Worm (Caenorhabditis elegans) whole organism, L4 larva: ENCODE results near the gene fbxb-85.

Source experiments
- D1046.2 ChIP-seq: fragments of 200-800 bp; sonication (Bioruptor generic); IDR thresholded peaks from 2 replicates; pipeline ENCODE4 v1.3.6; 2022; ENCODE audit warnings: missing genetic modification characterization, missing compliant biosample characterization
- F10B5.3 ChIP-seq: sonication (generic microtip); optimal IDR thresholded peaks from 2 replicates; lab custom pipeline; 2016; ENCODE audit warnings: mild to moderate bottlenecking, missing genetic modification characterization, missing compliant biosample characterization
- F37D6.2 ChIP-seq: sonication (generic microtip); optimal IDR thresholded peaks from 2 replicates; lab custom pipeline; 2016; ENCODE audit warnings: mild to moderate bottlenecking, missing genetic modification characterization, missing compliant biosample characterization
- F49E8.2 ChIP-seq: sonication (generic microtip); optimal IDR thresholded peaks from 2 replicates; lab custom pipeline; 2016; ENCODE audit warnings: missing compliant biosample characterization, mild to moderate bottlenecking, missing genetic modification characterization, borderline replicate concordance
- T20F7.1 ChIP-seq: fragments of 200-800 bp; sonication (Bioruptor generic); optimal IDR thresholded peaks from 2 replicates; lab custom pipeline; 2018; ENCODE audit warnings: mild to moderate bottlenecking, missing genetic modification characterization, missing compliant biosample characterization
- T26A8.4 ChIP-seq: fragments of 200-800 bp; sonication (Bioruptor generic); IDR thresholded peaks from 2 replicates; pipeline ENCODE4 v1.3.6; 2022; ENCODE audit warnings: missing genetic modification characterization, missing compliant biosample characterization
- Y5F2A.4 ChIP-seq: fragments of 200-800 bp; sonication (Bioruptor generic); optimal IDR thresholded peaks from 2 replicates; lab custom pipeline; 2018; ENCODE audit warnings: mild to moderate bottlenecking, missing genetic modification characterization, missing compliant biosample characterization
- ZK337.2 ChIP-seq: fragments of 200-800 bp; sonication (Bioruptor generic); IDR thresholded peaks from 2 replicates; pipeline ENCODE4 v1.3.6; 2022; ENCODE audit warnings: missing genetic modification reagents, missing genetic modification characterization, missing compliant biosample characterization
- aha-1 ChIP-seq: fragments of 150-350 bp; peaks from one replicate; lab custom pipeline; 2014; ENCODE audit warnings: missing biosample characterization, missing genetic modification characterization
- arid-1 ChIP-seq: fragments of 200-800 bp; sonication (Bioruptor generic); conservative IDR thresholded peaks from 2 replicates; pipeline ENCODE4 v1.3.6; 2022; ENCODE audit warnings: missing genetic modification reagents, missing genetic modification characterization, missing compliant biosample characterization
- ceh-20 ChIP-seq: fragments of 200-800 bp; sonication (Bioruptor generic); IDR thresholded peaks from 2 replicates; pipeline ENCODE4 v1.3.6; 2022; ENCODE audit warnings: missing genetic modification reagents, missing genetic modification characterization, missing compliant biosample characterization
- ceh-82 ChIP-seq: sonication (generic microtip); optimal IDR thresholded peaks from 2 replicates; lab custom pipeline; 2017; ENCODE audit warnings: missing biosample characterization, missing genetic modification characterization
- cey-2 ChIP-seq: sonication (generic microtip); optimal IDR thresholded peaks from 3 replicates; lab custom pipeline; 2017; ENCODE audit warnings: missing genetic modification characterization, mild to moderate bottlenecking, missing compliant biosample characterization, antibody characterized with exemption, borderline replicate concordance; ENCODE audit not compliant: insufficient read depth
- ctbp-1 ChIP-seq: fragments of 200-800 bp; sonication (Bioruptor generic); IDR thresholded peaks from 2 replicates; pipeline ENCODE4 v1.3.6; 2022; ENCODE audit warnings: missing genetic modification reagents, missing genetic modification characterization, missing compliant biosample characterization
- daf-12 ChIP-seq: fragments of 150-350 bp; optimal IDR thresholded peaks from 2 replicates; lab custom pipeline; 2014; ENCODE audit warnings: missing biosample characterization, missing genetic modification reagents, missing genetic modification characterization
- daf-8 ChIP-seq: fragments of 200-800 bp; sonication (Bioruptor generic); IDR thresholded peaks from 2 replicates; pipeline ENCODE4 v1.3.6; 2022; ENCODE audit warnings: missing genetic modification characterization, missing compliant biosample characterization
- dmd-8 ChIP-seq: fragments of 200-800 bp; sonication (Bioruptor generic); IDR thresholded peaks from 2 replicates; pipeline ENCODE4 v1.3.6; 2022; ENCODE audit warnings: missing genetic modification characterization, missing compliant biosample characterization
- dmd-9 ChIP-seq: fragments of 200-800 bp; sonication (Bioruptor generic); IDR thresholded peaks from 2 replicates; pipeline ENCODE4 v1.3.6; 2022; ENCODE audit warnings: missing genetic modification reagents, missing genetic modification characterization, missing compliant biosample characterization
- gei-8 ChIP-seq: fragments of 200-800 bp; sonication (Bioruptor generic); optimal IDR thresholded peaks from 2 replicates; lab custom pipeline; 2018; ENCODE audit warnings: mild to moderate bottlenecking, missing genetic modification characterization, missing compliant biosample characterization
- hif-1 ChIP-seq, 2 experiments: sonication (generic microtip); optimal IDR thresholded peaks; 2 replicates each; lab custom pipeline; 2016 to 2017; ENCODE audit warnings: missing compliant biosample characterization in 2 of 2, missing genetic modification characterization in 2 of 2, missing genetic modification reagents in 2 of 2, missing genotype in 2 of 2, mild to moderate bottlenecking in 1 of 2
- lin-1 ChIP-seq: fragments of 200-800 bp; sonication (Bioruptor generic); IDR thresholded peaks from 2 replicates; pipeline ENCODE4 v1.3.6; 2022; ENCODE audit warnings: missing genetic modification reagents, missing genetic modification characterization, missing compliant biosample characterization
- lin-13 ChIP-seq: fragments of 150-350 bp; optimal IDR thresholded peaks from 2 replicates; lab custom pipeline; 2014; ENCODE audit warnings: missing biosample characterization, missing genetic modification reagents, missing genetic modification characterization
- lin-15B ChIP-seq: fragments of 150-350 bp; sonication (generic microtip); optimal IDR thresholded peaks from 3 replicates; lab custom pipeline; 2014; ENCODE audit warnings: missing biosample characterization, missing genetic modification characterization
- lin-29 ChIP-seq: fragments of 200-800 bp; sonication (Bioruptor generic); IDR thresholded peaks from 2 replicates; pipeline ENCODE4 v1.3.6; 2022; ENCODE audit warnings: missing genetic modification reagents, missing genetic modification characterization, missing compliant biosample characterization
- lin-39 ChIP-seq: fragments of 150-350 bp; optimal IDR thresholded peaks from 2 replicates; lab custom pipeline; 2014; ENCODE audit warnings: missing biosample characterization, missing genetic modification reagents, missing genetic modification characterization
- lir-3 ChIP-seq: sonication (generic microtip); optimal IDR thresholded peaks from 2 replicates; lab custom pipeline; 2016; ENCODE audit warnings: mild to moderate bottlenecking, missing genetic modification characterization, missing compliant biosample characterization
- madf-5 ChIP-seq, 2 experiments: fragments of 200-800 bp; sonication (Bioruptor generic); IDR thresholded peaks; 2 replicates each; pipeline ENCODE4 v1.3.6; 2022; ENCODE audit warnings: missing compliant biosample characterization in 2 of 2, missing genetic modification characterization in 2 of 2
- madf-9 ChIP-seq: fragments of 200-800 bp; sonication (Bioruptor generic); conservative IDR thresholded peaks from 2 replicates; pipeline ENCODE4 v1.3.6; 2022; ENCODE audit warnings: missing genetic modification reagents, missing genetic modification characterization, missing compliant biosample characterization
- mdt-29 ChIP-seq: fragments of 200-800 bp; sonication (Bioruptor generic); IDR thresholded peaks from 2 replicates; pipeline ENCODE4 v1.3.6; 2022; ENCODE audit warnings: missing genetic modification reagents, missing genetic modification characterization, missing compliant biosample characterization
- mes-2 ChIP-seq: sonication (generic microtip); optimal IDR thresholded peaks from 2 replicates; lab custom pipeline; 2016; ENCODE audit warnings: missing genotype, mild to moderate bottlenecking, missing genetic modification characterization, missing compliant biosample characterization; ENCODE audit not compliant: poor library complexity, severe bottlenecking
- mxl-2 ChIP-seq: fragments of 200-800 bp; sonication (Bioruptor generic); conservative IDR thresholded peaks from 2 replicates; pipeline ENCODE4 v1.3.6; 2022; ENCODE audit warnings: missing genetic modification reagents, missing genetic modification characterization, missing compliant biosample characterization
- mxl-3 ChIP-seq: fragments of 200-800 bp; sonication (Bioruptor generic); optimal IDR thresholded peaks from 2 replicates; lab custom pipeline; 2018; ENCODE audit warnings: mild to moderate bottlenecking, missing genetic modification characterization, missing compliant biosample characterization
- nhr-11 ChIP-seq: fragments of 150-350 bp; optimal IDR thresholded peaks from 2 replicates; lab custom pipeline; 2014; ENCODE audit warnings: missing biosample characterization, missing genetic modification characterization
- nhr-111 ChIP-seq: fragments of 200-800 bp; sonication (Bioruptor generic); optimal IDR thresholded peaks from 2 replicates; lab custom pipeline; 2018; ENCODE audit warnings: mild to moderate bottlenecking, missing genetic modification characterization, missing compliant biosample characterization
- nhr-25 ChIP-seq: sonication (generic microtip); optimal IDR thresholded peaks from 2 replicates; lab custom pipeline; 2017; ENCODE audit warnings: missing genetic modification characterization, mild to moderate bottlenecking, missing compliant biosample characterization, antibody characterized with exemption, moderate library complexity, borderline replicate concordance; ENCODE audit not compliant: insufficient read depth
- nhr-41 ChIP-seq: fragments of 200-800 bp; sonication (Bioruptor generic); IDR thresholded peaks from 2 replicates; pipeline ENCODE4 v1.3.6; 2022; ENCODE audit warnings: missing genetic modification reagents, missing genetic modification characterization, missing compliant biosample characterization
- nhr-6 ChIP-seq: fragments of 150-350 bp; optimal IDR thresholded peaks from 2 replicates; lab custom pipeline; 2014; ENCODE audit warnings: missing biosample characterization, missing genetic modification characterization
- nhr-77 ChIP-seq: fragments of 150-350 bp; optimal IDR thresholded peaks from 2 replicates; lab custom pipeline; 2014; ENCODE audit warnings: missing biosample characterization, missing genetic modification characterization
- pqm-1 ChIP-seq: sonication (generic microtip); optimal IDR thresholded peaks from 2 replicates; lab custom pipeline; 2017; ENCODE audit warnings: missing biosample characterization, missing genetic modification characterization
- rbr-2 ChIP-seq: sonication (generic microtip); optimal IDR thresholded peaks from 2 replicates; lab custom pipeline; 2016; ENCODE audit warnings: missing genotype, missing genetic modification characterization, missing compliant biosample characterization
- skn-1 ChIP-seq: fragments of 150-350 bp; optimal IDR thresholded peaks from 2 replicates; lab custom pipeline; 2014; ENCODE audit warnings: missing biosample characterization, missing genetic modification characterization
- snpc-4 ChIP-seq: fragments of 150-350 bp; optimal IDR thresholded peaks from 2 replicates; lab custom pipeline; 2014; ENCODE audit warnings: missing biosample characterization, missing genetic modification characterization
- unc-130 ChIP-seq: sonication (generic microtip); optimal IDR thresholded peaks from 2 replicates; lab custom pipeline; 2016; ENCODE audit warnings: missing genetic modification reagents, missing genetic modification characterization, missing compliant biosample characterization
- unc-39 ChIP-seq: sonication (generic microtip); optimal IDR thresholded peaks from 2 replicates; lab custom pipeline; 2017; ENCODE audit warnings: missing biosample characterization, missing genetic modification characterization
- unc-62 ChIP-seq, 3 experiments: fragments of 150-350 bp in 1 of 3; sonication (generic microtip); optimal IDR thresholded peaks in 2 of 3; peaks in 1 of 3; 1 replicate in 1 of 3; 2 replicates in 2 of 3; lab custom pipeline; 2014 to 2017; ENCODE audit warnings: missing biosample characterization in 3 of 3, missing genetic modification characterization in 3 of 3, missing genetic modification reagents in 3 of 3, missing genotype in 1 of 3
- zag-1 ChIP-seq: fragments of 150-350 bp; optimal IDR thresholded peaks from 2 replicates; lab custom pipeline; 2014; ENCODE audit warnings: missing biosample characterization, missing genetic modification characterization
- zfp-2 ChIP-seq: sonication (generic microtip); optimal IDR thresholded peaks from 2 replicates; lab custom pipeline; 2016; ENCODE audit warnings: mild to moderate bottlenecking, missing genetic modification characterization, missing compliant biosample characterization
- zfp-3 ChIP-seq: fragments of 200-800 bp; sonication (Bioruptor generic); conservative IDR thresholded peaks from 2 replicates; pipeline ENCODE4 v1.3.6; 2022; ENCODE audit warnings: missing genetic modification reagents, missing genetic modification characterization, missing compliant biosample characterization
- zip-2 ChIP-seq: fragments of 150-350 bp; optimal IDR thresholded peaks from 2 replicates; lab custom pipeline; 2014; ENCODE audit warnings: missing biosample characterization, missing genetic modification characterization
- ztf-11 ChIP-seq: fragments of 150-350 bp; optimal IDR thresholded peaks from 2 replicates; lab custom pipeline; 2014; ENCODE audit warnings: missing biosample characterization, missing genetic modification characterization

The fbxb-85 gene

DNA sequence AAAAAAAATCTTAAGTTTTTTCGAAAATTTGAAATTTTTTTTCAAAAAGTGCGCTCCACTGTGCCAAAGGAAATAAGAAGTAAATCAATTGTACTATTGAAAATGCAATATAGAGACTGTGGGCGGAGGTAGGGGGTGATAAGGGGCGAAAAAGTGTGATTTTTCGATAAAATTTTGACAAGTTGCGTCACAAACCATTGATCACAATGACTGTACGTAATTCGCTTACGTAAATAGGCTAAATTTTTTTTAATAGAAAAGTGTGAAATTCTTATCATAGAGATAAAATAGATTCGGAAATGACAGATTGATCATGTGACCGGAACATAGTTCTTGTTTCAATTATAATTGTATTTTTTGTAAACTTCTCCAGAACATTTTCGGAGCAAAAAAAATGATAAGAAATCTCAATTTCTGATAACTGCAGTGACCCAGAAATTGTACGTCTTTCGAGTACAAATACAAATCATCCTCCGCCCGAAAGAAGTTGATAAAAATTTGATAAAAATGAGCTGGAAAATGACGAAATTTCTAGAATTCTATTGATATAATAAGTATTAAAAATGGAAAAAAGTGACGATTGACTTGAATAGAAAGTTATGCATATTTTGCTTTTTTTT lies 26.2 kb downstream of the fbxb-85 start (continued):
- TF ChIP-seq daf-12 (tag; lab: Kevin White, UChicago) (no peak), ztf-11 (tag; lab: Kevin White, UChicago) (no peak), F37D6.2 (tag; lab: Kevin White, UChicago) (no peak), mxl-2 (no peak), nhr-41 (GFP tag; lab: Robert Waterston, UW) (no peak), lir-3 (tag; lab: Kevin White, UChicago) (no peak), nhr-11 (tag; lab: Kevin White, UChicago) (no peak), nhr-25 (no peak), pqm-1 (tag; lab: Kevin White, UChicago) (peak; percentile 62), mdt-29 (GFP tag; lab: Robert Waterston, UW) (no peak), arid-1 (GFP tag; lab: Robert Waterston, UW) (no peak), hif-1 (tag; optimal IDR thresholded peaks at IDR 0.05; lab: Kevin White, UChicago) (no peak), zag-1 (no peak), unc-39 (no peak), nhr-111 (GFP tag; lab: Kevin White, UChicago) (no peak), F49E8.2 (tag; lab: Kevin White, UChicago) (no peak), F10B5.3 (tag; lab: Kevin White, UChicago) (no peak), madf-9 (GFP tag; lab: Robert Waterston, UW) (no peak), nhr-6 (tag; lab: Kevin White, UChicago) (no peak), nhr-77 (tag; lab: Kevin White, UChicago) (peak; percentile 37), zip-2 (tag; lab: Kevin White, UChicago) (no peak), mes-2 (tag; lab: Kevin White, UChicago) (no peak), T26A8.4 (GFP tag; lab: Robert Waterston, UW) (no peak), dmd-8 (GFP tag; lab: Robert Waterston, UW) (no peak), cey-2 (no peak), zfp-3 (no peak), aha-1 (no peak), zfp-2 (tag; lab: Kevin White, UChicago) (no peak), gei-8 (GFP tag; lab: Kevin White, UChicago) (no peak), dmd-9 (GFP tag; lab: Robert Waterston, UW) (no peak), snpc-4 (no peak), daf-8 (GFP tag; lab: Robert Waterston, UW) (no peak), unc-130 (GFP tag; lab: Kevin White, UChicago) (no peak), T20F7.1 (GFP tag; lab: Kevin White, UChicago) (peak; percentile 61), ceh-20 (GFP tag; lab: Robert Waterston, UW) (0 out of 2 replicates have a peak, but pooled peaks have one; percentile 57), skn-1 (tag; lab: Kevin White, UChicago) (no peak), lin-1 (GFP tag; lab: Robert Waterston, UW) (peak; percentile 33; the same call in 1 of the 2 replicates), rbr-2 (tag; lab: Kevin White, UChicago) (no peak), unc-62 (GFP tag; optimal IDR thresholded peaks at IDR 0.05 in 1 of 2; lab: Kevin White, UChicago) (no peak), unc-62 (tag; optimal IDR thresholded peaks at IDR 0.05; lab: Kevin White, UChicago) (no peak), madf-5 (GFP tag; IDR thresholded peaks at IDR 0.05; lab: Robert Waterston, UW) (no peak), D1046.2 (no peak), lin-29 (GFP tag; lab: Robert Waterston, UW) (no peak), lin-13 (no peak), ZK337.2 (no peak), lin-39 (no peak), ctbp-1 (GFP tag; lab: Robert Waterston, UW) (no peak), ceh-82 (tag; lab: Kevin White, UChicago) (no peak), lin-15B (tag; lab: Kevin White, UChicago) (no peak), mxl-3 (no peak), Y5F2A.4 (no peak)
